Worm (Caenorhabditis elegans): ENCODE data around the gene atp-4.

atp-4 gene

ce11 chrV:6450129-6451011 lies 23.5 kb upstream of the atp-4 start, which contains the start of gene acl-8:
Gene acl-8 (plus strand): TSS chrV:6450870.
- TF ChIP-seq tab-1 (GFP tag; IDR thresholded peaks at IDR 0.05) (no peak), ztf-23 (GFP tag; IDR thresholded peaks at IDR 0.05) (0 out of 2 replicates have a peak, but pooled peaks have one; percentile 9)

ce11 chrV:6448356-6448755 lies 21.4 kb upstream of the atp-4 start, which contains the start of gene fbxa-196:
Gene fbxa-196 (plus strand): TSS chrV:6448656.
- TF ChIP-seq med-1 (GFP tag; optimal IDR thresholded peaks at IDR 0.05; ENCODE audit: insufficient read depth), result no peak
- no peak for TF ChIP-seq tab-1 (GFP tag; IDR thresholded peaks at IDR 0.05)
- no peak for TF ChIP-seq klf-2 (GFP tag; conservative IDR thresholded peaks at IDR 0.05)
- TF ChIP-seq ztf-29 (GFP tag; IDR thresholded peaks at IDR 0.05), result no peak
- TF ChIP-seq T22C8.4 (GFP tag; IDR thresholded peaks at IDR 0.05), result no peak

- TF ChIP-seq med-1 (GFP tag; optimal IDR thresholded peaks at IDR 0.05; ENCODE audit: insufficient read depth) (no peak), ref-1 (GFP tag; conservative IDR thresholded peaks at IDR 0.05) (no peak)
These were observed 15.1 kb upstream of the atp-4 start, which contains the start of gene T05H4.3 for ce11 chrV:6442037-6442436. Gene T05H4.3 (plus strand): TSS chrV:6442337.

ce11 chrV:6441613-6442012 lies 14.7 kb upstream of the atp-4 start, which contains the start of gene T05H4.15:
Gene T05H4.15 (minus strand): TSS chrV:6441713.
- TF ChIP-seq flt-1 (GFP tag; IDR thresholded peaks at IDR 0.05) (no peak), cog-1 (tag; optimal IDR thresholded peaks at IDR 0.05) (no peak), T22C8.4 (GFP tag; IDR thresholded peaks at IDR 0.05) (no peak), med-1 (GFP tag; optimal IDR thresholded peaks at IDR 0.05; ENCODE audit: insufficient read depth) (no peak), ztf-23 (GFP tag; IDR thresholded peaks at IDR 0.05) (no peak), ref-1 (GFP tag; conservative IDR thresholded peaks at IDR 0.05) (no peak), tab-1 (GFP tag; IDR thresholded peaks at IDR 0.05) (no peak), ztf-29 (GFP tag; IDR thresholded peaks at IDR 0.05) (no peak), klf-2 (GFP tag; conservative IDR thresholded peaks at IDR 0.05) (no peak)

ce11 chrV:6438601-6439000 lies 11.7 kb upstream of the atp-4 start, which contains the start of gene T05H4.4:
Gene T05H4.4 (plus strand): TSS chrV:6438901.
- TF ChIP-seq ztf-23 (GFP tag; IDR thresholded peaks at IDR 0.05) (no peak), tab-1 (GFP tag; IDR thresholded peaks at IDR 0.05) (no peak), ref-1 (GFP tag; conservative IDR thresholded peaks at IDR 0.05) (no peak), T22C8.4 (GFP tag; IDR thresholded peaks at IDR 0.05) (no peak), flt-1 (GFP tag; IDR thresholded peaks at IDR 0.05) (no peak), klf-2 (GFP tag; conservative IDR thresholded peaks at IDR 0.05) (no peak), cog-1 (tag; optimal IDR thresholded peaks at IDR 0.05) (no peak), ztf-29 (GFP tag; IDR thresholded peaks at IDR 0.05) (no peak), med-1 (GFP tag; optimal IDR thresholded peaks at IDR 0.05; ENCODE audit: insufficient read depth) (no peak)

ce11 chrV:6436332-6436731 lies 9.4 kb upstream of the atp-4 start, which contains the start of gene hpo-19:
Gene hpo-19 (plus strand): TSS chrV:6436645.
- TF ChIP-seq ref-1 (GFP tag; conservative IDR thresholded peaks at IDR 0.05) (no peak), flt-1 (GFP tag; IDR thresholded peaks at IDR 0.05) (no peak), cog-1 (tag; optimal IDR thresholded peaks at IDR 0.05) (no peak), T22C8.4 (GFP tag; IDR thresholded peaks at IDR 0.05) (no peak), tab-1 (GFP tag; IDR thresholded peaks at IDR 0.05) (no peak), med-1 (GFP tag; optimal IDR thresholded peaks at IDR 0.05; ENCODE audit: insufficient read depth) (no peak), ztf-29 (GFP tag; IDR thresholded peaks at IDR 0.05) (no peak), ztf-23 (GFP tag; IDR thresholded peaks at IDR 0.05) (no peak), klf-2 (GFP tag; conservative IDR thresholded peaks at IDR 0.05) (no peak)

ce11 chrV:6433446-6434178 lies 6.7 kb upstream of the atp-4 start, which contains the start of the genes gad-1 and erfa-1:
Gene gad-1 (minus strand): TSS chrV:6433496.
Gene erfa-1 (plus strand): TSS chrV:6434128.
- TF ChIP-seq ztf-23 (GFP tag; IDR thresholded peaks at IDR 0.05) (no peak), T22C8.4 (GFP tag; IDR thresholded peaks at IDR 0.05) (peak; percentile 6; the same call in 1 of the 2 replicates), ztf-29 (GFP tag; IDR thresholded peaks at IDR 0.05) (no peak)

ce11 chrV:6430526-6431371 lies 3.8 kb upstream of the atp-4 start:
- TF ChIP-seq ref-1 (GFP tag; conservative IDR thresholded peaks at IDR 0.05) (no peak), ztf-29 (GFP tag; IDR thresholded peaks at IDR 0.05) (no peak), flt-1 (GFP tag; IDR thresholded peaks at IDR 0.05) (no peak), tab-1 (GFP tag; IDR thresholded peaks at IDR 0.05) (no peak), cog-1 (tag; optimal IDR thresholded peaks at IDR 0.05) (no peak), T22C8.4 (GFP tag; IDR thresholded peaks at IDR 0.05) (no peak), med-1 (GFP tag; optimal IDR thresholded peaks at IDR 0.05; ENCODE audit: insufficient read depth) (no peak), klf-2 (GFP tag; conservative IDR thresholded peaks at IDR 0.05) (no peak), ztf-23 (GFP tag; IDR thresholded peaks at IDR 0.05) (no peak)

- TF ChIP-seq flt-1 (GFP tag; IDR thresholded peaks at IDR 0.05) (no peak), ref-1 (GFP tag; conservative IDR thresholded peaks at IDR 0.05) (no peak), med-1 (GFP tag; optimal IDR thresholded peaks at IDR 0.05; ENCODE audit: insufficient read depth) (no peak), tab-1 (GFP tag; IDR thresholded peaks at IDR 0.05) (no peak), T22C8.4 (GFP tag; IDR thresholded peaks at IDR 0.05) (no peak), ztf-29 (GFP tag; IDR thresholded peaks at IDR 0.05) (no peak), ztf-23 (GFP tag; IDR thresholded peaks at IDR 0.05) (no peak), cog-1 (tag; optimal IDR thresholded peaks at IDR 0.05) (no peak), klf-2 (GFP tag; conservative IDR thresholded peaks at IDR 0.05) (no peak)
These were observed 3.0 kb upstream of the atp-4 start, which contains the start of gene alh-4 for ce11 chrV:6429870-6430339. Gene alh-4 (minus strand): TSS chrV:6429920.

Data from whole organism, midembryonic.